Worm (Caenorhabditis elegans) whole organism, L3 larva: Measurements from ENCODE around the gene tin-9.1.

Experiments
- R02D3.7 ChIP-seq: fragments of 150-350 bp; optimal IDR thresholded peaks from 2 replicates; lab custom pipeline; 2014; ENCODE audit warnings: missing biosample characterization, missing genetic modification characterization
- ZK546.5 ChIP-seq: sonication (generic microtip); optimal IDR thresholded peaks from 2 replicates; lab custom pipeline; 2017; ENCODE audit warnings: missing biosample characterization, missing genetic modification characterization
- aly-2 ChIP-seq: fragments of 150-350 bp; optimal IDR thresholded peaks from 2 replicates; lab custom pipeline; 2014; ENCODE audit warnings: missing biosample characterization, missing genetic modification characterization
- ama-1 ChIP-seq: fragments of 150-350 bp; optimal IDR thresholded peaks from 2 replicates; lab custom pipeline; 2018
- ceh-16 ChIP-seq: sonication (generic microtip); optimal IDR thresholded peaks from 2 replicates; lab custom pipeline; 2017; ENCODE audit warnings: missing biosample characterization, missing genetic modification characterization
- ceh-28 ChIP-seq: fragments of 150-350 bp; optimal IDR thresholded peaks from 2 replicates; lab custom pipeline; 2014; ENCODE audit warnings: missing biosample characterization, missing genetic modification reagents, missing genetic modification characterization
- ceh-82 ChIP-seq: fragments of 150-350 bp; optimal IDR thresholded peaks from 2 replicates; lab custom pipeline; 2014; ENCODE audit warnings: missing biosample characterization, missing genetic modification characterization
- ceh-9 ChIP-seq: sonication (generic microtip); optimal IDR thresholded peaks from 2 replicates; lab custom pipeline; 2018; ENCODE audit warnings: missing biosample characterization, missing genetic modification characterization
- daf-12 ChIP-seq: fragments of 150-350 bp; optimal IDR thresholded peaks from 2 replicates; lab custom pipeline; 2014; ENCODE audit warnings: missing biosample characterization, missing genetic modification reagents, missing genetic modification characterization
- egl-27 ChIP-seq: sonication (generic microtip); optimal IDR thresholded peaks from 4 replicates; lab custom pipeline; 2017; ENCODE audit warnings: missing biosample characterization, missing genetic modification reagents, missing genetic modification characterization
- egl-5 ChIP-seq: fragments of 150-350 bp; optimal IDR thresholded peaks from 2 replicates; lab custom pipeline; 2017; ENCODE audit warnings: missing biosample characterization, missing genetic modification reagents, missing genetic modification characterization, inconsistent platforms
- elt-1 ChIP-seq: fragments of 150-350 bp; optimal IDR thresholded peaks from 2 replicates; lab custom pipeline; 2014; ENCODE audit warnings: missing biosample characterization, missing genetic modification characterization
- elt-2 ChIP-seq: sonication (generic microtip); optimal IDR thresholded peaks from 2 replicates; lab custom pipeline; 2016; ENCODE audit warnings: missing genetic modification reagents, mild to moderate bottlenecking, missing genetic modification characterization, missing compliant biosample characterization
- elt-3 ChIP-seq, 3 experiments: fragments of 150-350 bp in 1 of 3; sonication (generic microtip) in 2 of 3; optimal IDR thresholded peaks; 2 replicates in 2 of 3; 4 replicates in 1 of 3; lab custom pipeline; 2014 to 2017; ENCODE audit warnings: missing biosample characterization in 3 of 3, missing genetic modification characterization in 3 of 3
- eor-1 ChIP-seq, 2 experiments: fragments of 150-350 bp; optimal IDR thresholded peaks; 2 replicates each; lab custom pipeline; 2014 to 2018; ENCODE audit warnings: missing biosample characterization in 2 of 2, missing genetic modification characterization in 2 of 2
- fkh-10 ChIP-seq: sonication (generic microtip); optimal IDR thresholded peaks from 2 replicates; lab custom pipeline; 2017; ENCODE audit warnings: missing biosample characterization, missing genetic modification reagents, missing genetic modification characterization
- fkh-2 ChIP-seq: fragments of 150-350 bp; optimal IDR thresholded peaks from 2 replicates; lab custom pipeline; 2014; ENCODE audit warnings: missing biosample characterization, missing genetic modification reagents, missing genetic modification characterization
- fos-1 ChIP-seq: fragments of 150-350 bp; optimal IDR thresholded peaks from 2 replicates; lab custom pipeline; 2014; ENCODE audit warnings: missing biosample characterization, missing genetic modification characterization
- hmg-11 ChIP-seq: sonication (generic microtip); optimal IDR thresholded peaks from 2 replicates; lab custom pipeline; 2016; ENCODE audit warnings: missing genetic modification characterization, missing compliant biosample characterization
- jun-1 ChIP-seq: fragments of 150-350 bp; optimal IDR thresholded peaks from 2 replicates; lab custom pipeline; 2014; ENCODE audit warnings: missing biosample characterization, missing genetic modification reagents, missing genetic modification characterization
- lin-15B ChIP-seq: fragments of 150-350 bp; optimal IDR thresholded peaks from 2 replicates; lab custom pipeline; 2014; ENCODE audit warnings: missing biosample characterization, missing genetic modification characterization
- lin-39 ChIP-seq: fragments of 150-350 bp; optimal IDR thresholded peaks from 2 replicates; lab custom pipeline; 2018; ENCODE audit warnings: missing biosample characterization, missing genetic modification reagents, missing genetic modification characterization
- lsy-12 ChIP-seq: sonication (generic microtip); optimal IDR thresholded peaks from 2 replicates; lab custom pipeline; 2016; ENCODE audit warnings: mild to moderate bottlenecking, missing genetic modification characterization, missing compliant biosample characterization
- mdl-1 ChIP-seq: fragments of 150-350 bp; optimal IDR thresholded peaks from 2 replicates; lab custom pipeline; 2014; ENCODE audit warnings: missing biosample characterization, missing genetic modification characterization
- mml-1 ChIP-seq: fragments of 150-350 bp; sonication (generic microtip); optimal IDR thresholded peaks from 3 replicates; lab custom pipeline; 2014; ENCODE audit warnings: missing biosample characterization, missing genetic modification characterization
- nfya-1 ChIP-seq: sonication (generic microtip); optimal IDR thresholded peaks from 2 replicates; lab custom pipeline; 2017; ENCODE audit warnings: missing genetic modification characterization, mild to moderate bottlenecking, missing compliant biosample characterization, antibody characterized with exemption, moderate library complexity; ENCODE audit not compliant: insufficient read depth
- nhr-11 ChIP-seq: fragments of 150-350 bp; optimal IDR thresholded peaks from 2 replicates; lab custom pipeline; 2014; ENCODE audit warnings: missing biosample characterization, missing genetic modification characterization
- nhr-12 ChIP-seq: fragments of 150-350 bp; optimal IDR thresholded peaks from 2 replicates; lab custom pipeline; 2014; ENCODE audit warnings: missing biosample characterization, missing genetic modification characterization
- nhr-23 ChIP-seq: fragments of 150-350 bp; optimal IDR thresholded peaks from 2 replicates; lab custom pipeline; 2014; ENCODE audit warnings: missing biosample characterization, missing genetic modification reagents, missing genetic modification characterization
- nhr-237 ChIP-seq: fragments of 150-350 bp; optimal IDR thresholded peaks from 2 replicates; lab custom pipeline; 2014; ENCODE audit warnings: missing biosample characterization, missing genetic modification characterization
- nhr-25 ChIP-seq: sonication (generic microtip); optimal IDR thresholded peaks from 2 replicates; lab custom pipeline; 2017; ENCODE audit warnings: missing biosample characterization, missing genetic modification characterization
- nhr-28 ChIP-seq: fragments of 150-350 bp; optimal IDR thresholded peaks from 2 replicates; lab custom pipeline; 2014; ENCODE audit warnings: missing biosample characterization, missing genetic modification characterization
- nhr-67 ChIP-seq: fragments of 150-350 bp; optimal IDR thresholded peaks from 2 replicates; lab custom pipeline; 2014; ENCODE audit warnings: missing biosample characterization, missing genetic modification characterization
- nhr-76 ChIP-seq: fragments of 150-350 bp; sonication (generic microtip); optimal IDR thresholded peaks from 5 replicates; lab custom pipeline; 2014; ENCODE audit warnings: missing biosample characterization, missing genetic modification characterization
- nhr-77 ChIP-seq: fragments of 150-350 bp; optimal IDR thresholded peaks from 2 replicates; lab custom pipeline; 2014; ENCODE audit warnings: missing biosample characterization, missing genetic modification characterization
- pha-4 ChIP-seq: fragments of 150-350 bp; optimal IDR thresholded peaks from 2 replicates; lab custom pipeline; 2014; ENCODE audit warnings: missing biosample characterization, missing genetic modification reagents, missing genetic modification characterization
- pqm-1 ChIP-seq: fragments of 150-350 bp; optimal IDR thresholded peaks from 2 replicates; lab custom pipeline; 2017; ENCODE audit warnings: missing biosample characterization, missing genetic modification characterization, inconsistent platforms
- sea-2 ChIP-seq: fragments of 150-350 bp; sonication (generic microtip); optimal IDR thresholded peaks from 4 replicates; lab custom pipeline; 2014; ENCODE audit warnings: missing biosample characterization, missing genetic modification reagents, missing genetic modification characterization
- skn-1 ChIP-seq: fragments of 150-350 bp; optimal IDR thresholded peaks from 2 replicates; lab custom pipeline; 2014; ENCODE audit warnings: missing biosample characterization, missing genetic modification characterization
- snpc-4 ChIP-seq: fragments of 150-350 bp; optimal IDR thresholded peaks from 2 replicates; lab custom pipeline; 2014; ENCODE audit warnings: missing biosample characterization, missing genetic modification characterization
- tbx-2 ChIP-seq: sonication (generic microtip); optimal IDR thresholded peaks from 2 replicates; lab custom pipeline; 2016; ENCODE audit warnings: mild to moderate bottlenecking, missing genetic modification characterization, missing compliant biosample characterization
- unc-39 ChIP-seq: sonication (generic microtip); optimal IDR thresholded peaks from 4 replicates; lab custom pipeline; 2017; ENCODE audit warnings: missing biosample characterization, missing genetic modification characterization
- unc-62 ChIP-seq: fragments of 150-350 bp; sonication (generic microtip); optimal IDR thresholded peaks from 4 replicates; lab custom pipeline; 2014; ENCODE audit warnings: missing biosample characterization, missing genetic modification reagents, missing genetic modification characterization
- zag-1 ChIP-seq: fragments of 150-350 bp; optimal IDR thresholded peaks from 2 replicates; lab custom pipeline; 2014; ENCODE audit warnings: missing biosample characterization, missing genetic modification characterization
- ztf-11 ChIP-seq: fragments of 150-350 bp; optimal IDR thresholded peaks from 2 replicates; lab custom pipeline; 2014; ENCODE audit warnings: missing biosample characterization, missing genetic modification characterization
- ztf-4 ChIP-seq: fragments of 150-350 bp; optimal IDR thresholded peaks from 2 replicates; lab custom pipeline; 2014; ENCODE audit warnings: missing biosample characterization, missing genetic modification characterization

The tin-9.1 gene

DNA sequence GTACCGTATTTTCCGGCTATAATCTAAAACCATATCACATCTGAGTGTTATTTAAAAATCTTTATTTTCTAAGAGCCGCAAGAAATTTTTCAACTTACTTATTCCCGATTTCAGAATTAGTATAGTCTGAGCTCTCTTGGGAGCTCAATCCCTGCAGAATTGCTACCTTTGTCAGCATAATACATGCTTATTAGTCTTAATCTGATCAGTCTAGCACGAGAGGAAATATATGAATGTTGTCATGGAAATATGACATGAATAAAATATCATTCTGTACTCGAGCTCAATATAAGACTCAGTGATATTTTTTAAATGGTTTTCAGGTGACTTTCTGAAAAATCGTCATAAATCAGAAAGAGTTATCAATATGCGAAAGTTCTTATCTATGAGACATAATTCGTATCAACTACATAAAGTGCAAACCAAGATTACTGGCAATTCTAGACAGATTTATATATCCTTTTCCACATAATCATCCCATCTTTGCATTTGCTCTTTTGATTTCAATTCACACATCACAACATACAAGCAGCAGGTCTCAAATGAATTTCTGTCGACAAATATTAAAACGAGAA lies 1.0 kb upstream of the tin-9.1 start:
- no peak for TF ChIP-seq ZK546.5 (tag; lab: Kevin White, UChicago)
- no peak for TF ChIP-seq nhr-237
- TF ChIP-seq nhr-11 (tag; lab: Kevin White, UChicago), result no peak
- TF ChIP-seq fkh-10, result no peak
- TF ChIP-seq skn-1, result peak; percentile 34
- no peak for TF ChIP-seq zag-1
- no peak for TF ChIP-seq tbx-2 (tag; lab: Kevin White, UChicago)
- peak; percentile 59 for TF ChIP-seq elt-2 (tag; lab: Kevin White, UChicago)
- TF ChIP-seq egl-27 (tag; lab: Kevin White, UChicago), result no peak
- no peak for TF ChIP-seq hmg-11
- peak; percentile 24 for TF ChIP-seq pqm-1 (tag; lab: Kevin White, UChicago)

DNA sequence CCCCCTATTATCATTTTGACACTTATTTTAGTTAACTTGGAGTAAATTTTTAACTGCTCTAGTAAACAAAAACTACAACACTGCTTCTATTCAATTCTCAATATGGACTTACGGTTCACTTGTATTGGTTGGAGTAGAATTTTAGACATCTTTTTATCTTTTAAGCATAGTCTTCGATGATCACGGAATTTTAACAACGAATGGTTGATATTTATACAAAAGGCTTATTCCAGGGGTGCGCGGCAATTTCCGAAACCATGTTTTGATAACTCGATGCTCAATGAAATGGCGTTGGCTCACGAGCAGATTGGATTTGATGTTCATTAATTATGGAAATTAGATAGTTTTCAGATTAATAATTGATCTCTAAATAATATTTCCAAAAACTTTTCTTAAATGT lies 972 bp downstream of the tin-9.1 start:
- TF ChIP-seq nhr-23 (tag; lab: Kevin White, UChicago) (no peak), zag-1 (no peak), skn-1 (no peak), ama-1 (no peak), sea-2 (GFP tag; lab: Kevin White, UChicago) (no peak), fkh-10 (no peak), fkh-2 (tag; lab: Kevin White, UChicago) (no peak), nfya-1 (no peak), fos-1 (tag; lab: Kevin White, UChicago) (no peak), mml-1 (no peak), ZK546.5 (tag; lab: Kevin White, UChicago) (no peak), lsy-12 (tag; lab: Kevin White, UChicago) (no peak)

DNA sequence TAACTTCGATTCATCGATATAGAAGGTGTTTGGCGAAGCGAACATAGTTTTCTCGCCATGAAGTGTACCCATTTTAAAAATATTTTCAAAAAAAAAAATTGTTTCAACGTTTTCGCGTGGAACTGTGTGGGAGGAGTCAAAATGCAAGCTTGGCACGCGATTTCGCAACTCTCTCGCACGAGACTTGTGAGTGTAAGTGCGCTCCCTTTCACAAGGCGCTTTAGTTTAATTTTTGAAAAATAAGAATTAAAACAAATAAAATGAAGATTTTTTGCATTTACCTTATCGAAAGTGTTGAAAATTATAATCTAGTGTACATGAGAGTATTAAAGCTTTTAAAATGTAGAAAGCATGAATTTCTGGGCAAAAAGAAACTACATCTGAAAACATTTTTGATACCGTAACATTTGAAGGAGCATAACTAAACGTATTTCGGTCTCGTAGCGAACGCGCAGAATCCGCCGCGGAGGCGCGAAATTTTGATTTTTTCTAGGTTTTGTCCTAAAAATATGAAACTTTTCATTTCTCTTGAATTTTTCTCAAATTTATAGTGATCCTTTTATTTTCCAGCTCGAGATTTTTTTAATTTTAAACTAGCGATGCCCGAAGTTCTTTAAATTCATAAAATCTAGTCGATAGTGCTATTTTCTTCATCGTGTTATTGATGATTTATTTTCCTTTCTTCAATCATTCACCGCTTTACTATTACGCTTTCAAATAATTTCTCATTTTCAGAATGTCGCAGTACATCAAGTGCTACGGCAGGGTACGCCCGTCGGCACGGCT lies 4.7 kb downstream of the tin-9.1 start, which contains the start of the genes cogc-2 and klp-18:
Gene cogc-2, minus strand, starts transcription at position 105 of the 786 bp plus-strand sequence.
Gene klp-18, plus strand, starts transcription at position 736 of the 786 bp plus-strand sequence.
- TF ChIP-seq nhr-11 (tag; lab: Kevin White, UChicago), result no peak
- peak; percentile 39 for TF ChIP-seq ceh-28 (tag; lab: Kevin White, UChicago)
- peak; percentile 83 for TF ChIP-seq snpc-4
- TF ChIP-seq R02D3.7 (tag; lab: Kevin White, UChicago), result peak; percentile 58
- TF ChIP-seq sea-2 (GFP tag; lab: Kevin White, UChicago), result no peak
- no peak for TF ChIP-seq ztf-11 (tag; lab: Kevin White, UChicago)
- TF ChIP-seq egl-27 (tag; lab: Kevin White, UChicago), result no peak
- TF ChIP-seq ZK546.5 (tag; lab: Kevin White, UChicago), result no peak
- TF ChIP-seq hmg-11, result peak; percentile 91
- peak; percentile 87 for TF ChIP-seq skn-1
- TF ChIP-seq ceh-16, result no peak
- no peak for TF ChIP-seq elt-1 (tag; lab: Kevin White, UChicago)
- no peak for TF ChIP-seq eor-1 (tag; optimal IDR thresholded peaks at IDR 0.05; lab: Kevin White, UChicago)
- peak; percentile 30 for TF ChIP-seq tbx-2 (tag; lab: Kevin White, UChicago)
- peak; percentile 79 for TF ChIP-seq egl-5 (tag; lab: Kevin White, UChicago)
- no peak for TF ChIP-seq fkh-2 (tag; lab: Kevin White, UChicago)
- TF ChIP-seq fos-1 (tag; lab: Kevin White, UChicago), result no peak
- no peak for TF ChIP-seq nhr-77 (tag; lab: Kevin White, UChicago)
- TF ChIP-seq fkh-10, result peak; percentile 38
- no peak for TF ChIP-seq zag-1
- no peak for TF ChIP-seq daf-12 (tag; lab: Kevin White, UChicago)
- TF ChIP-seq nhr-12, result no peak
- no peak for TF ChIP-seq elt-3 (tag; optimal IDR thresholded peaks at IDR 0.05; lab: Kevin White, UChicago)
- TF ChIP-seq pqm-1 (tag; lab: Kevin White, UChicago), result peak; percentile 36
- no peak for TF ChIP-seq nhr-237
- TF ChIP-seq mml-1, result no peak
- TF ChIP-seq mdl-1, result no peak
- TF ChIP-seq lin-15B, result peak; percentile 89
- peak; percentile 85 for TF ChIP-seq nhr-23 (tag; lab: Kevin White, UChicago)
- TF ChIP-seq ztf-4, result no peak
- peak; percentile 27 for TF ChIP-seq jun-1 (tag; lab: Kevin White, UChicago)
- TF ChIP-seq nfya-1, result peak; percentile 88
- TF ChIP-seq ama-1, result no peak
- no peak for TF ChIP-seq unc-62 (GFP tag; lab: Kevin White, UChicago)
- TF ChIP-seq ceh-9 (tag; lab: Kevin White, UChicago), result no peak
- no peak for TF ChIP-seq nhr-28 (tag; lab: Kevin White, UChicago)
- no peak for TF ChIP-seq nhr-67 (tag; lab: Kevin White, UChicago)
- no peak for TF ChIP-seq unc-39 (tag; lab: Kevin White, UChicago)
- TF ChIP-seq nhr-76 (tag; lab: Kevin White, UChicago), result no peak
- TF ChIP-seq aly-2 (tag; lab: Kevin White, UChicago), result no peak
- TF ChIP-seq pha-4 (tag; lab: Kevin White, UChicago), result peak; percentile 93
- TF ChIP-seq nhr-25 (tag; lab: Kevin White, UChicago), result peak; percentile 80
- TF ChIP-seq lsy-12 (tag; lab: Kevin White, UChicago), result peak; percentile 68
- peak; percentile 32 for TF ChIP-seq lin-39 (tag; lab: Kevin White, UChicago)
- TF ChIP-seq elt-2 (tag; lab: Kevin White, UChicago), result peak; percentile 47
- TF ChIP-seq ceh-82, result peak; percentile 30
